Worm (Caenorhabditis elegans): ENCODE measurements around the gene F47B10.9.

Gene F47B10.9

DNA sequence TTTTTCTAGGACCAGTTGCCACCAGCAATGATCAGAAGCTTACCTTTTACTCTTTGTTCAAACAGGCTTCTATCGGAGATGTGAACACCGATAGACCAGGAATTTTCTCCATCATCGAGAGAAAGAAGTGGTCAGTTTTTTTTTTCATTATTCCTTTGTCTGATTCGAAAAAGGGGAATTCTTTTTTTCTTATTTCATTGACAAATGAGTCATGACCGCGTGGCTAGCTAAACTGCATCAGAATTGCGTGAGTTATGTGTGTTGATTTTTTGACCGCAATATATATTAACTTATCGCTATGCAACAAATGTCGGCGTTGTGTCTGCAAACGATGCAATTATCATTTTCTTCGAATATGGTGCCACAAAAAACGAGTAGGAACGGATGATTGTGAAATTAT, 10.5 kb downstream of the F47B10.9 start (continued):
- TF ChIP-seq tag-97 (GFP tag; IDR thresholded peaks at IDR 0.05) (no peak), daf-12 (tag; optimal IDR thresholded peaks at IDR 0.05) (no peak), mdl-1 (tag; optimal IDR thresholded peaks at IDR 0.05) (peak in 1 of 2 experiments; percentile 77), hlh-30 (tag; optimal IDR thresholded peaks at IDR 0.05; ENCODE audit: insufficient read depth) (peak; percentile 6), rbr-2 (tag; optimal IDR thresholded peaks at IDR 0.05) (no peak), lin-38 (GFP tag; IDR thresholded peaks at IDR 0.05) (no peak), daf-19 (GFP tag; conservative IDR thresholded peaks at IDR 0.05) (no peak), madf-9 (GFP tag; conservative IDR thresholded peaks at IDR 0.05) (no peak), dve-1 (tag; optimal IDR thresholded peaks at IDR 0.05; ENCODE audit: insufficient read depth) (peak; percentile 39), nhr-48 (tag; optimal IDR thresholded peaks at IDR 0.05) (peak; percentile 53), pha-4 (GFP tag; IDR thresholded peaks at IDR 0.05) (no peak), pha-4 (tag; optimal IDR thresholded peaks at IDR 0.05) (no peak), ztf-7 (tag; optimal IDR thresholded peaks at IDR 0.05) (no peak), nhr-6 (tag; optimal IDR thresholded peaks at IDR 0.05) (no peak), attf-4 (tag; optimal IDR thresholded peaks at IDR 0.05) (no peak), zip-11 (GFP tag; IDR thresholded peaks at IDR 0.05) (no peak), hlh-11 (tag; optimal IDR thresholded peaks at IDR 0.05) (peak; percentile 45), mxl-3 (GFP tag; optimal IDR thresholded peaks at IDR 0.05) (peak; percentile 33), madf-5 (GFP tag; IDR thresholded peaks at IDR 0.05) (no peak), lin-13 (GFP tag; optimal IDR thresholded peaks at IDR 0.05) (no peak), sdz-12 (GFP tag; optimal IDR thresholded peaks at IDR 0.05) (no peak), Y48G9A.11 (GFP tag; IDR thresholded peaks at IDR 0.05) (no peak), nhr-25 (tag; optimal IDR thresholded peaks at IDR 0.05; ENCODE audit: borderline replicate concordance, insufficient read depth) (no peak), php-3 (GFP tag; IDR thresholded peaks at IDR 0.05) (no peak), Y5F2A.4 (GFP tag; optimal IDR thresholded peaks at IDR 0.05) (no peak), dmd-9 (GFP tag; IDR thresholded peaks at IDR 0.05) (no peak), nhr-102 (tag; optimal IDR thresholded peaks at IDR 0.05) (no peak), snpc-4 (tag; optimal IDR thresholded peaks at IDR 0.05) (no peak), saeg-2 (GFP tag; IDR thresholded peaks at IDR 0.05) (no peak), mes-2 (tag; optimal IDR thresholded peaks at IDR 0.05; ENCODE audit: poor library complexity, severe bottlenecking) (no peak), dmd-8 (GFP tag; IDR thresholded peaks at IDR 0.05) (no peak), ZK546.5 (tag; optimal IDR thresholded peaks at IDR 0.05) (no peak), ces-1 (GFP tag; optimal IDR thresholded peaks at IDR 0.05) (no peak), ceh-28 (tag; optimal IDR thresholded peaks at IDR 0.05) (no peak), F44E2.7 (GFP tag; IDR thresholded peaks at IDR 0.05) (no peak), F37D6.2 (tag; optimal IDR thresholded peaks at IDR 0.05) (no peak), nhr-111 (GFP tag; optimal IDR thresholded peaks at IDR 0.05) (no peak), fos-1 (tag; optimal IDR thresholded peaks at IDR 0.05) (no peak), F49E8.2 (tag; optimal IDR thresholded peaks at IDR 0.05; ENCODE audit: borderline replicate concordance) (no peak), D1046.2 (GFP tag; IDR thresholded peaks at IDR 0.05) (no peak), mep-1 (tag; optimal IDR thresholded peaks at IDR 0.05) (no peak), Y105C5A.15 (GFP tag; IDR thresholded peaks at IDR 0.05) (no peak), ceh-62 (tag; optimal IDR thresholded peaks at IDR 0.05) (no peak), aha-1 (tag) (no peak), unc-39 (tag; optimal IDR thresholded peaks at IDR 0.05) (no peak), nhr-237 (tag; optimal IDR thresholded peaks at IDR 0.05) (no peak), lin-1 (GFP tag; IDR thresholded peaks at IDR 0.05) (no peak), lim-7 (GFP tag; IDR thresholded peaks at IDR 0.05) (no peak), pqm-1 (tag; optimal IDR thresholded peaks at IDR 0.05) (no peak), ZK337.2 (GFP tag; IDR thresholded peaks at IDR 0.05) (no peak), T20F7.1 (GFP tag; optimal IDR thresholded peaks at IDR 0.05) (no peak), ceh-82 (tag; optimal IDR thresholded peaks at IDR 0.05) (no peak), nhr-76 (tag; optimal IDR thresholded peaks at IDR 0.05) (no peak)

All from whole organism, L4 larva.